Worm (Caenorhabditis elegans) whole organism, L1 larva: ENCODE data around the gene ife-4.
A peak's percentile ranks its signal among the peaks of the same experiment; 100 is the strongest.

Experiments
- ceh-63 ChIP-seq: fragments of 200-800 bp; sonication (Bioruptor generic); optimal IDR thresholded peaks from 2 replicates; lab custom pipeline; 2018; ENCODE audit warnings: mild to moderate bottlenecking, missing genetic modification characterization, missing compliant biosample characterization
- ceh-8 ChIP-seq: fragments of 200-800 bp; sonication (Bioruptor generic); optimal IDR thresholded peaks from 2 replicates; lab custom pipeline; 2018; ENCODE audit warnings: mild to moderate bottlenecking, missing genetic modification characterization, moderate library complexity, missing compliant biosample characterization
- ceh-82 ChIP-seq, 3 experiments: fragments of 150-350 bp in 1 of 3; sonication (generic microtip) in 2 of 3; optimal IDR thresholded peaks; 2 replicates each; lab custom pipeline; 2014 to 2017; ENCODE audit warnings: missing biosample characterization in 3 of 3, missing genetic modification characterization in 3 of 3
- dsc-1 ChIP-seq: sonication (generic microtip); optimal IDR thresholded peaks from 2 replicates; lab custom pipeline; 2016; ENCODE audit warnings: mild to moderate bottlenecking, missing genetic modification characterization, missing compliant biosample characterization
- egl-13 ChIP-seq: sonication (generic microtip); optimal IDR thresholded peaks from 2 replicates; lab custom pipeline; 2016; ENCODE audit warnings: missing genotype, missing genetic modification reagents, missing genetic modification characterization, missing compliant biosample characterization
- egl-27 ChIP-seq, 2 experiments: fragments of 150-350 bp in 1 of 2; sonication (generic microtip); optimal IDR thresholded peaks; 3 replicates each; lab custom pipeline; 2017 to 2018; ENCODE audit warnings: missing biosample characterization in 2 of 2, missing genetic modification characterization in 2 of 2, missing genetic modification reagents in 2 of 2
- elt-2 ChIP-seq: sonication (generic microtip); optimal IDR thresholded peaks from 2 replicates; lab custom pipeline; 2016; ENCODE audit warnings: missing genetic modification characterization, mild to moderate bottlenecking, inconsistent platforms, missing compliant biosample characterization, missing genetic modification reagents
- fkh-10 ChIP-seq: sonication (generic microtip); optimal IDR thresholded peaks from 2 replicates; lab custom pipeline; 2017; ENCODE audit warnings: missing biosample characterization, missing genetic modification reagents, missing genetic modification characterization
- fkh-8 ChIP-seq: sonication (generic microtip); optimal IDR thresholded peaks from 2 replicates; lab custom pipeline; 2016; ENCODE audit warnings: mild to moderate bottlenecking, missing genetic modification characterization, missing compliant biosample characterization
- grh-1 ChIP-seq: fragments of 200-800 bp; sonication (Bioruptor generic); IDR thresholded peaks from 2 replicates; pipeline ENCODE4 v1.3.6; 2022; ENCODE audit warnings: missing genetic modification reagents, missing genetic modification characterization, missing compliant biosample characterization
- hlh-17 ChIP-seq: fragments of 200-800 bp; sonication (Bioruptor generic); optimal IDR thresholded peaks from 2 replicates; lab custom pipeline; 2018; ENCODE audit warnings: missing genetic modification characterization, mild to moderate bottlenecking, missing compliant biosample characterization, moderate library complexity, borderline replicate concordance
- lin-13 ChIP-seq: fragments of 150-350 bp; optimal IDR thresholded peaks from 2 replicates; lab custom pipeline; 2014; ENCODE audit warnings: missing biosample characterization, missing genetic modification reagents, missing genetic modification characterization
- lin-14 ChIP-seq: fragments of 200-800 bp; sonication (Bioruptor generic); optimal IDR thresholded peaks from 2 replicates; lab custom pipeline; 2018; ENCODE audit warnings: mild to moderate bottlenecking, missing genetic modification characterization, moderate library complexity, missing compliant biosample characterization
- lin-35 ChIP-seq, 2 experiments: fragments of 150-350 bp; optimal IDR thresholded peaks; 2 replicates each; lab custom pipeline; 2014; ENCODE audit warnings: missing biosample characterization in 2 of 2, missing genetic modification characterization in 2 of 2, missing genetic modification reagents in 2 of 2
- lir-3 ChIP-seq: sonication (generic microtip); optimal IDR thresholded peaks from 2 replicates; lab custom pipeline; 2016; ENCODE audit warnings: mild to moderate bottlenecking, missing genetic modification characterization, moderate library complexity, missing compliant biosample characterization; ENCODE audit not compliant: poor library complexity
- lsy-2 ChIP-seq, 2 experiments: fragments of 150-350 bp; optimal IDR thresholded peaks; 2 replicates each; lab custom pipeline; 2014; ENCODE audit warnings: missing biosample characterization in 2 of 2, missing genetic modification characterization in 2 of 2
- mef-2 ChIP-seq: fragments of 150-350 bp; optimal IDR thresholded peaks from 2 replicates; lab custom pipeline; 2014; ENCODE audit warnings: missing biosample characterization, missing genetic modification characterization
- mep-1 ChIP-seq: fragments of 150-350 bp; optimal IDR thresholded peaks from 2 replicates; lab custom pipeline; 2014; ENCODE audit warnings: missing biosample characterization, missing genetic modification characterization
- nhr-28 ChIP-seq: fragments of 150-350 bp; optimal IDR thresholded peaks from 2 replicates; lab custom pipeline; 2014; ENCODE audit warnings: missing biosample characterization, missing genetic modification characterization
- nhr-47 ChIP-seq: sonication (generic microtip); optimal IDR thresholded peaks from 2 replicates; lab custom pipeline; 2016; ENCODE audit warnings: mild to moderate bottlenecking, missing genetic modification characterization, moderate library complexity, missing compliant biosample characterization
- nhr-71 ChIP-seq: sonication (generic microtip); optimal IDR thresholded peaks from 2 replicates; lab custom pipeline; 2016; ENCODE audit warnings: mild to moderate bottlenecking, missing genetic modification characterization, moderate library complexity, missing compliant biosample characterization
- nhr-84 ChIP-seq: sonication (generic microtip); optimal IDR thresholded peaks from 2 replicates; lab custom pipeline; 2017; ENCODE audit warnings: missing biosample characterization, missing genetic modification characterization
- nhr-85 ChIP-seq: sonication (generic microtip); peaks from one replicate; lab custom pipeline; 2016; ENCODE audit warnings: missing genetic modification characterization, inconsistent platforms, missing compliant biosample characterization
- nhr-90 ChIP-seq: sonication (generic microtip); optimal IDR thresholded peaks from 2 replicates; lab custom pipeline; 2016; ENCODE audit warnings: mild to moderate bottlenecking, missing genetic modification characterization, missing compliant biosample characterization; ENCODE audit not compliant: poor library complexity
- pag-3 ChIP-seq: sonication (generic microtip); optimal IDR thresholded peaks from 2 replicates; lab custom pipeline; 2017; ENCODE audit warnings: missing genetic modification characterization, mild to moderate bottlenecking, missing compliant biosample characterization, antibody characterized with exemption, borderline replicate concordance; ENCODE audit not compliant: insufficient read depth
- rnt-1 ChIP-seq: sonication (generic microtip); optimal IDR thresholded peaks from 2 replicates; lab custom pipeline; 2016; ENCODE audit warnings: mild to moderate bottlenecking, missing genetic modification characterization, moderate library complexity, missing compliant biosample characterization
- skn-1 ChIP-seq: fragments of 150-350 bp; optimal IDR thresholded peaks from 2 replicates; lab custom pipeline; 2014; ENCODE audit warnings: missing biosample characterization, missing genetic modification characterization
- snu-23 ChIP-seq: sonication (generic microtip); optimal IDR thresholded peaks from 2 replicates; lab custom pipeline; 2016; ENCODE audit warnings: missing genetic modification characterization, missing compliant biosample characterization
- sptf-1 ChIP-seq: fragments of 150-350 bp; optimal IDR thresholded peaks from 2 replicates; lab custom pipeline; 2014; ENCODE audit warnings: missing biosample characterization, missing genetic modification characterization
- swsn-7 ChIP-seq: sonication (generic microtip); optimal IDR thresholded peaks from 2 replicates; lab custom pipeline; 2016; ENCODE audit warnings: missing genetic modification characterization, missing compliant biosample characterization
- tbx-2 ChIP-seq: sonication (generic microtip); optimal IDR thresholded peaks from 2 replicates; lab custom pipeline; 2016; ENCODE audit warnings: missing genetic modification characterization, missing compliant biosample characterization
- tlp-1 ChIP-seq: fragments of 150-350 bp; optimal IDR thresholded peaks from 2 replicates; lab custom pipeline; 2014; ENCODE audit warnings: missing biosample characterization, missing genetic modification characterization
- unc-86 ChIP-seq: sonication (generic microtip); optimal IDR thresholded peaks from 2 replicates; lab custom pipeline; 2016; ENCODE audit warnings: missing genetic modification characterization, missing compliant biosample characterization
- vab-15 ChIP-seq: sonication (generic microtip); optimal IDR thresholded peaks from 2 replicates; lab custom pipeline; 2017; ENCODE audit warnings: missing genotype, mild to moderate bottlenecking, missing genetic modification characterization, missing compliant biosample characterization
- zag-1 ChIP-seq: fragments of 150-350 bp; optimal IDR thresholded peaks from 2 replicates; lab custom pipeline; 2014; ENCODE audit warnings: missing biosample characterization, missing genetic modification characterization
- zip-4 ChIP-seq: fragments of 200-800 bp; sonication (Bioruptor generic); optimal IDR thresholded peaks from 2 replicates; lab custom pipeline; 2018; ENCODE audit warnings: mild to moderate bottlenecking, missing genetic modification characterization, moderate library complexity, missing compliant biosample characterization
- ztf-11 ChIP-seq, 2 experiments: sonication (generic microtip); optimal IDR thresholded peaks; 2 replicates each; lab custom pipeline; 2016 to 2017; ENCODE audit warnings: missing genetic modification characterization in 2 of 2, missing biosample characterization in 1 of 2, missing compliant biosample characterization in 1 of 2

Gene ife-4

ce11 chrX:1103702-1104262 lies at the start of gene ife-4:
TSS of gene ife-4 (plus strand) at chrX:1104212.
- no peak for TF ChIP-seq vab-15 (tag; lab: Kevin White, UChicago)
- no peak for TF ChIP-seq egl-27 (tag; optimal IDR thresholded peaks at IDR 0.05; lab: Kevin White, UChicago)
- TF ChIP-seq skn-1 (tag; lab: Kevin White, UChicago), result peak; percentile 64
- no peak for TF ChIP-seq ztf-11 (tag; optimal IDR thresholded peaks at IDR 0.05; lab: Kevin White, UChicago)
- no peak for TF ChIP-seq nhr-85
- TF ChIP-seq nhr-47, result peak; percentile 20
- TF ChIP-seq pag-3 (tag; lab: Kevin White, UChicago), result no peak
- TF ChIP-seq dsc-1 (tag; lab: Kevin White, UChicago), result peak; percentile 9
- peak; percentile 39 for TF ChIP-seq unc-86 (tag; lab: Kevin White, UChicago)
- peak; percentile 7 for TF ChIP-seq fkh-8 (tag; lab: Kevin White, UChicago)
- TF ChIP-seq egl-13 (tag; lab: Kevin White, UChicago), result peak; percentile 35
- no peak for TF ChIP-seq elt-2 (tag; lab: Kevin White, UChicago)
- TF ChIP-seq lsy-2 (tag; optimal IDR thresholded peaks at IDR 0.05; lab: Kevin White, UChicago), result peak in 1 of 2 experiments; percentile 13
- TF ChIP-seq nhr-90, result no peak
- no peak for TF ChIP-seq sptf-1
- TF ChIP-seq nhr-71 (tag; lab: Kevin White, UChicago), result peak; percentile 22
- TF ChIP-seq hlh-17, result no peak
- TF ChIP-seq grh-1, result no peak
- peak; percentile 14 for TF ChIP-seq tbx-2 (tag; lab: Kevin White, UChicago)
- peak; percentile 43 for TF ChIP-seq snu-23 (GFP tag; lab: Kevin White, UChicago)
- peak; percentile 85 for TF ChIP-seq lin-14 (GFP tag; lab: Kevin White, UChicago)
- TF ChIP-seq mep-1 (tag; lab: Kevin White, UChicago), result peak; percentile 76
- TF ChIP-seq lir-3, result peak; percentile 28
- TF ChIP-seq ceh-8 (GFP tag; lab: Kevin White, UChicago), result no peak
- no peak for TF ChIP-seq tlp-1
- peak; percentile 43 for TF ChIP-seq swsn-7 (tag; lab: Kevin White, UChicago)
- TF ChIP-seq zip-4, result no peak
- peak in 1 of 2 experiments; percentile 39 for TF ChIP-seq lin-35 (GFP tag; optimal IDR thresholded peaks at IDR 0.05; lab: Kevin White, UChicago)
- peak in 1 of 3 experiments; percentile 37 for TF ChIP-seq ceh-82 (tag; optimal IDR thresholded peaks at IDR 0.05; lab: Kevin White, UChicago)
- TF ChIP-seq mef-2 (tag; lab: Kevin White, UChicago), result no peak
- TF ChIP-seq zag-1 (tag; lab: Kevin White, UChicago), result no peak

- TF ChIP-seq lin-13 (GFP tag; lab: Kevin White, UChicago) (no peak), lin-14 (GFP tag; lab: Kevin White, UChicago) (peak; percentile 51), nhr-28 (tag; lab: Kevin White, UChicago) (no peak), lsy-2 (tag; optimal IDR thresholded peaks at IDR 0.05; lab: Kevin White, UChicago) (no peak), ceh-63 (no peak), nhr-47 (no peak), egl-13 (tag; lab: Kevin White, UChicago) (peak; percentile 2), fkh-10 (GFP tag; lab: Kevin White, UChicago) (peak; percentile 90)
Observed at ce11 chrX:1057821-1058377, 46.1 kb upstream of the ife-4 start.

- no peak for TF ChIP-seq nhr-84 (tag; lab: Kevin White, UChicago)
- TF ChIP-seq unc-86 (tag; lab: Kevin White, UChicago), result peak; percentile 27
- TF ChIP-seq ceh-82 (tag; optimal IDR thresholded peaks at IDR 0.05; lab: Kevin White, UChicago), result peak in 1 of 3 experiments; percentile 23
- TF ChIP-seq tbx-2 (tag; lab: Kevin White, UChicago), result peak; percentile 0
- no peak for TF ChIP-seq ztf-11 (tag; optimal IDR thresholded peaks at IDR 0.05; lab: Kevin White, UChicago)
- no peak for TF ChIP-seq rnt-1 (tag; lab: Kevin White, UChicago)
- peak; percentile 56 for TF ChIP-seq lin-14 (GFP tag; lab: Kevin White, UChicago)
- peak; percentile 7 for TF ChIP-seq nhr-71 (tag; lab: Kevin White, UChicago)
- TF ChIP-seq, all 84 proteins: peak for 5
Observed at ce11 chrX:1060705-1061104, 43.3 kb upstream of the ife-4 start.
